Worm (Caenorhabditis elegans): ENCODE results near the gene C06H2.7.

DNA sequence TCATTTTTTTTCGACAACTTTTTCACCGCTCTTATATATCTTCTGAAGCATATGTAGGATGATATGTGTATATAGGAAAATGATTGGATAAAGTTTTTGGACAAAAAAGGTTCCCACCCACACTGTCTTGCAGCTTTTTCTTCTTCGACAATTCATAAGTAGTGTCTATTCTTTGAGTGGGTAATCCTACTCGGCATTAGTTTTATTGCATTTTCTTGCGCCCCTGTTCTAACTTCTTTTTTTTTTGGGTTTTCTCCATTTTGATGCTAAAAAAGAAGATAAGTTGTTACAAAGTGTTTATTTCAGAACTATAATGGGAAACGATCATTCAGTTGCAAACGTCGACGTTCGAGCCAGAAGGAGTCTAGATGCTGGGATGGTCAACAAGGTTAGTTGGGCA lies 10.3 kb downstream of the C06H2.7 start, which contains the start of gene glb-3:
- TF ChIP-seq klf-2 (GFP tag; conservative IDR thresholded peaks at IDR 0.05): no peak
- TF ChIP-seq T22C8.4 (GFP tag; IDR thresholded peaks at IDR 0.05): no peak
- TF ChIP-seq flt-1 (GFP tag; IDR thresholded peaks at IDR 0.05): no peak
